Worm (Caenorhabditis elegans) whole organism, young adult: Measurements from ENCODE around the gene Y17G7B.3.

Source experiments
- B0019.2 ChIP-seq: fragments of 200-800 bp; sonication (Bioruptor generic); conservative IDR thresholded peaks from 2 replicates; pipeline ENCODE4 v1.3.6; 2022; ENCODE audit warnings: missing genetic modification reagents, missing genetic modification characterization, missing compliant biosample characterization
- D2030.7 ChIP-seq: fragments of 200-800 bp; sonication (Bioruptor generic); IDR thresholded peaks from 2 replicates; pipeline ENCODE4 v1.3.6; 2022; ENCODE audit warnings: missing genetic modification reagents, missing genetic modification characterization, missing compliant biosample characterization
- F10E7.11 ChIP-seq: sonication (generic microtip); optimal IDR thresholded peaks from 2 replicates; lab custom pipeline; 2017; ENCODE audit warnings: mild to moderate bottlenecking, missing genetic modification characterization, moderate library complexity, missing compliant biosample characterization
- F23B12.7 ChIP-seq: sonication (generic microtip); optimal IDR thresholded peaks from 2 replicates; lab custom pipeline; 2017; ENCODE audit warnings: missing genetic modification characterization, mild to moderate bottlenecking, missing compliant biosample characterization, antibody characterized with exemption, moderate library complexity; ENCODE audit not compliant: insufficient read depth
- F33H1.4 ChIP-seq: fragments of 200-800 bp; sonication (Bioruptor generic); IDR thresholded peaks from 2 replicates; pipeline ENCODE4 v1.3.6; 2022; ENCODE audit warnings: missing genetic modification reagents, missing genetic modification characterization, missing compliant biosample characterization
- F39B2.1 ChIP-seq: fragments of 200-800 bp; sonication (Bioruptor generic); IDR thresholded peaks from 2 replicates; pipeline ENCODE4 v1.3.6; 2022; ENCODE audit warnings: missing genetic modification reagents, missing genetic modification characterization, missing compliant biosample characterization
- F52B5.7 ChIP-seq: sonication (generic microtip); optimal IDR thresholded peaks from 2 replicates; lab custom pipeline; 2016; ENCODE audit warnings: mild to moderate bottlenecking, missing genetic modification characterization, missing compliant biosample characterization
- F57A8.1 ChIP-seq: fragments of 200-800 bp; sonication (Bioruptor generic); optimal IDR thresholded peaks from 2 replicates; lab custom pipeline; 2018; ENCODE audit warnings: mild to moderate bottlenecking, missing genetic modification characterization, moderate library complexity, missing compliant biosample characterization
- K12H6.12 ChIP-seq: fragments of 200-800 bp; sonication (Bioruptor generic); optimal IDR thresholded peaks from 2 replicates; lab custom pipeline; 2018; ENCODE audit warnings: mild to moderate bottlenecking, missing genetic modification characterization, missing compliant biosample characterization
- Y53G8AR.9 ChIP-seq: fragments of 200-800 bp; sonication (Bioruptor generic); conservative IDR thresholded peaks from 2 replicates; pipeline ENCODE4 v1.3.6; 2022; ENCODE audit warnings: missing genetic modification reagents, missing genetic modification characterization, missing compliant biosample characterization
- Y56A3A.18 ChIP-seq: fragments of 200-800 bp; sonication (Bioruptor generic); IDR thresholded peaks from 2 replicates; pipeline ENCODE4 v1.3.6; 2022; ENCODE audit warnings: missing genetic modification reagents, missing genetic modification characterization, missing compliant biosample characterization
- Y67H2A.10 ChIP-seq: fragments of 200-800 bp; sonication (Bioruptor generic); conservative IDR thresholded peaks from 2 replicates; pipeline ENCODE4 v1.3.6; 2022; ENCODE audit warnings: missing genetic modification reagents, missing genetic modification characterization, missing compliant biosample characterization
- Y79H2A.3 ChIP-seq: fragments of 200-800 bp; sonication (Bioruptor generic); conservative IDR thresholded peaks from 2 replicates; pipeline ENCODE4 v1.3.6; 2022; ENCODE audit warnings: missing genetic modification reagents, missing genetic modification characterization, missing compliant biosample characterization
- ZK185.1 ChIP-seq: sonication (generic microtip); optimal IDR thresholded peaks from 2 replicates; lab custom pipeline; 2016; ENCODE audit warnings: mild to moderate bottlenecking, missing genetic modification characterization, missing compliant biosample characterization; ENCODE audit not compliant: poor library complexity, severe bottlenecking
- aptf-3 ChIP-seq: fragments of 200-800 bp; sonication (Bioruptor generic); IDR thresholded peaks from 2 replicates; pipeline ENCODE4 v1.3.6; 2022; ENCODE audit warnings: missing genetic modification characterization, missing compliant biosample characterization
- ccch-3 ChIP-seq: fragments of 200-800 bp; sonication (Bioruptor generic); optimal IDR thresholded peaks from 2 replicates; lab custom pipeline; 2018; ENCODE audit warnings: mild to moderate bottlenecking, missing genetic modification characterization, missing compliant biosample characterization
- cebp-1 ChIP-seq, 2 experiments: fragments of 200-800 bp in 1 of 2; sonication (Bioruptor generic) in 1 of 2; sonication (generic microtip) in 1 of 2; IDR thresholded peaks in 1 of 2; optimal IDR thresholded peaks in 1 of 2; 2 replicates each; pipeline versions ENCODE4 v1.3.6 to Lab custom; 2017 to 2022; ENCODE audit warnings: missing compliant biosample characterization in 2 of 2, missing genetic modification characterization in 2 of 2, mild to moderate bottlenecking in 1 of 2, missing genetic modification reagents in 1 of 2, moderate library complexity in 1 of 2
- ceh-79 ChIP-seq: sonication (generic microtip); optimal IDR thresholded peaks from 2 replicates; lab custom pipeline; 2017; ENCODE audit warnings: mild to moderate bottlenecking, missing genetic modification characterization, missing compliant biosample characterization
- dpl-1 ChIP-seq: fragments of 150-350 bp; optimal IDR thresholded peaks from 2 replicates; lab custom pipeline; 2014; ENCODE audit warnings: missing biosample characterization, missing genetic modification reagents, missing genetic modification characterization
- egrh-3 ChIP-seq: fragments of 200-800 bp; sonication (Bioruptor generic); IDR thresholded peaks from 2 replicates; pipeline ENCODE4 v1.3.6; 2022; ENCODE audit warnings: missing genetic modification reagents, missing genetic modification characterization, missing compliant biosample characterization
- ets-4 ChIP-seq: fragments of 200-800 bp; sonication (Bioruptor generic); optimal IDR thresholded peaks from 2 replicates; lab custom pipeline; 2018; ENCODE audit warnings: mild to moderate bottlenecking, missing genetic modification characterization, missing compliant biosample characterization
- gei-17 ChIP-seq: fragments of 200-800 bp; sonication (Bioruptor generic); optimal IDR thresholded peaks from 2 replicates; lab custom pipeline; 2018; ENCODE audit warnings: mild to moderate bottlenecking, missing genetic modification characterization, missing compliant biosample characterization
- hsf-1 ChIP-seq: fragments of 200-800 bp; sonication (Bioruptor generic); IDR thresholded peaks from 2 replicates; pipeline ENCODE4 v1.3.6; 2022; ENCODE audit warnings: missing genetic modification reagents, missing genetic modification characterization, missing compliant biosample characterization
- lin-26 ChIP-seq: fragments of 200-800 bp; sonication (Bioruptor generic); IDR thresholded peaks from 2 replicates; pipeline ENCODE4 v1.3.6; 2022; ENCODE audit warnings: missing genetic modification reagents, missing genetic modification characterization, missing compliant biosample characterization
- lin-35 ChIP-seq, 3 experiments: fragments of 150-350 bp in 2 of 3; sonication (generic microtip) in 1 of 3; optimal IDR thresholded peaks; 2 replicates each; lab custom pipeline; 2014 to 2018; ENCODE audit warnings: missing biosample characterization in 3 of 3, missing genetic modification characterization in 3 of 3, missing genetic modification reagents in 3 of 3
- lin-54 ChIP-seq: fragments of 200-800 bp; sonication (Bioruptor generic); optimal IDR thresholded peaks from 2 replicates; lab custom pipeline; 2018; ENCODE audit warnings: mild to moderate bottlenecking, missing genetic modification characterization, missing compliant biosample characterization
- lir-1 ChIP-seq: fragments of 200-800 bp; sonication (Bioruptor generic); conservative IDR thresholded peaks from 2 replicates; pipeline ENCODE4 v1.3.6; 2022; ENCODE audit warnings: missing genetic modification reagents, missing genetic modification characterization, missing compliant biosample characterization
- lsl-1 ChIP-seq: fragments of 200-800 bp; sonication (Bioruptor generic); optimal IDR thresholded peaks from 2 replicates; lab custom pipeline; 2018; ENCODE audit warnings: mild to moderate bottlenecking, missing genetic modification characterization, moderate library complexity, missing compliant biosample characterization
- madf-10 ChIP-seq: sonication (generic microtip); optimal IDR thresholded peaks from 2 replicates; lab custom pipeline; 2016; ENCODE audit warnings: mild to moderate bottlenecking, missing genetic modification characterization, missing compliant biosample characterization
- madf-8 ChIP-seq: fragments of 200-800 bp; sonication (Bioruptor generic); conservative IDR thresholded peaks from 2 replicates; pipeline ENCODE4 v1.3.6; 2022; ENCODE audit warnings: missing genetic modification reagents, missing genetic modification characterization, missing compliant biosample characterization
- mel-28 ChIP-seq: sonication (generic microtip); optimal IDR thresholded peaks from 2 replicates; lab custom pipeline; 2016; ENCODE audit warnings: borderline replicate concordance, mild to moderate bottlenecking, missing genetic modification characterization, missing compliant biosample characterization
- mxl-1 ChIP-seq: sonication (generic microtip); optimal IDR thresholded peaks from 2 replicates; lab custom pipeline; 2016; ENCODE audit warnings: missing genetic modification characterization, missing compliant biosample characterization
- nfya-2 ChIP-seq: fragments of 200-800 bp; sonication (Bioruptor generic); IDR thresholded peaks from 2 replicates; pipeline ENCODE4 v1.3.6; 2022; ENCODE audit warnings: missing genetic modification reagents, missing genetic modification characterization, missing compliant biosample characterization
- nhr-120 ChIP-seq: fragments of 200-800 bp; sonication (Bioruptor generic); IDR thresholded peaks from 2 replicates; pipeline ENCODE4 v1.3.6; 2022; ENCODE audit warnings: missing genetic modification characterization, missing compliant biosample characterization
- nhr-179 ChIP-seq: sonication (generic microtip); optimal IDR thresholded peaks from 2 replicates; lab custom pipeline; 2016; ENCODE audit warnings: mild to moderate bottlenecking, missing genetic modification characterization, missing compliant biosample characterization
- pbrm-1 ChIP-seq: fragments of 200-800 bp; sonication (Bioruptor generic); IDR thresholded peaks from 2 replicates; pipeline ENCODE4 v1.3.6; 2022; ENCODE audit warnings: missing genetic modification reagents, missing genetic modification characterization, missing compliant biosample characterization
- pha-4 ChIP-seq: fragments of 150-350 bp; sonication (generic microtip); optimal IDR thresholded peaks from 2 replicates; lab custom pipeline; 2014; ENCODE audit warnings: missing biosample characterization, missing genetic modification reagents, missing genetic modification characterization
- repo-1 ChIP-seq: sonication (generic microtip); optimal IDR thresholded peaks from 2 replicates; lab custom pipeline; 2017; ENCODE audit warnings: mild to moderate bottlenecking, missing genetic modification characterization, missing compliant biosample characterization
- sea-2 ChIP-seq: fragments of 200-800 bp; sonication (Bioruptor generic); IDR thresholded peaks from 2 replicates; pipeline ENCODE4 v1.3.6; 2022; ENCODE audit warnings: missing genetic modification characterization, missing compliant biosample characterization
- snpc-1.1 ChIP-seq: sonication (generic microtip); optimal IDR thresholded peaks from 2 replicates; lab custom pipeline; 2017; ENCODE audit warnings: missing genetic modification characterization, mild to moderate bottlenecking, missing compliant biosample characterization, antibody characterized with exemption, moderate library complexity, missing genotype, missing genetic modification reagents; ENCODE audit not compliant: insufficient read depth
- snpc-4 ChIP-seq, 5 experiments: fragments of 150-350 bp in 1 of 5; sonication (generic microtip) in 4 of 5; optimal IDR thresholded peaks; 2 replicates each; lab custom pipeline; 2014 to 2018; ENCODE audit warnings: missing genetic modification characterization in 5 of 5, missing biosample characterization in 3 of 5, antibody characterized with exemption in 2 of 5, mild to moderate bottlenecking in 2 of 5, missing compliant biosample characterization in 2 of 5, missing genotype in 2 of 5, moderate library complexity in 2 of 5, missing genetic modification reagents in 1 of 5
- sptf-2 ChIP-seq: fragments of 200-800 bp; sonication (Bioruptor generic); optimal IDR thresholded peaks from 2 replicates; lab custom pipeline; 2018; ENCODE audit warnings: mild to moderate bottlenecking, missing genetic modification characterization, missing compliant biosample characterization
- tbp1 ChIP-seq: fragments of 200-800 bp; sonication (Bioruptor generic); optimal IDR thresholded peaks from 2 replicates; lab custom pipeline; 2018; ENCODE audit warnings: mild to moderate bottlenecking, missing genetic modification characterization, missing compliant biosample characterization
- tbx-9 ChIP-seq: sonication (generic microtip); optimal IDR thresholded peaks from 2 replicates; lab custom pipeline; 2016; ENCODE audit warnings: borderline replicate concordance, missing genetic modification characterization, inconsistent platforms, missing compliant biosample characterization
- tlf-1 ChIP-seq: fragments of 200-800 bp; sonication (Bioruptor generic); optimal IDR thresholded peaks from 2 replicates; lab custom pipeline; 2018; ENCODE audit warnings: mild to moderate bottlenecking, missing genetic modification characterization, missing compliant biosample characterization
- ztf-22 ChIP-seq: fragments of 200-800 bp; sonication (Bioruptor generic); optimal IDR thresholded peaks from 2 replicates; lab custom pipeline; 2018; ENCODE audit warnings: mild to moderate bottlenecking, missing genetic modification characterization, moderate library complexity, missing compliant biosample characterization
- ztf-26 ChIP-seq: sonication (generic microtip); optimal IDR thresholded peaks from 2 replicates; lab custom pipeline; 2017; ENCODE audit warnings: missing genetic modification characterization, missing compliant biosample characterization

The Y17G7B.3 gene

ce11 chrII:11966602-11967001, 22.2 kb upstream of the Y17G7B.3 start, which contains the start of gene rab-7:
Gene rab-7, minus strand, starts transcription at chrII:11966931.
- TF ChIP-seq hsf-1: no peak; the same call in 1 of the 2 replicates
- no peak for TF ChIP-seq lsl-1 (GFP tag; lab: Kevin White, UChicago)
- TF ChIP-seq B0019.2 (GFP tag; lab: Robert Waterston, UW): no peak
- TF ChIP-seq F39B2.1 (GFP tag; lab: Robert Waterston, UW): 0 out of 2 replicates have a peak, but pooled peaks have one; percentile 19
- TF ChIP-seq pbrm-1 (GFP tag; lab: Robert Waterston, UW): 0 out of 2 replicates have a peak, but pooled peaks have one; percentile 32
- TF ChIP-seq F57A8.1 (GFP tag; lab: Kevin White, UChicago): no peak
- peak; percentile 42; the same call in 1 of the 2 replicates for TF ChIP-seq Y53G8AR.9
- TF ChIP-seq snpc-1.1 (tag; lab: Kevin White, UChicago): no peak
- 0 out of 2 replicates have a peak, but pooled peaks have one; percentile 15 for TF ChIP-seq F33H1.4 (GFP tag; lab: Robert Waterston, UW)
- no peak for TF ChIP-seq nfya-2 (GFP tag; lab: Robert Waterston, UW)
- TF ChIP-seq ztf-26: no peak
- TF ChIP-seq dpl-1 (GFP tag; lab: Kevin White, UChicago): no peak
- no peak for TF ChIP-seq mxl-1 (tag; lab: Kevin White, UChicago)
- peak; percentile 19 for TF ChIP-seq lin-54 (GFP tag; lab: Kevin White, UChicago)
- TF ChIP-seq ZK185.1: no peak
- TF ChIP-seq F52B5.7 (tag; lab: Kevin White, UChicago): no peak
- TF ChIP-seq tbx-9 (tag; lab: Kevin White, UChicago): no peak
- TF ChIP-seq egrh-3 (GFP tag; lab: Robert Waterston, UW): no peak
- TF ChIP-seq ztf-22 (GFP tag; lab: Kevin White, UChicago): peak; percentile 39
- no peak for TF ChIP-seq ccch-3
- TF ChIP-seq tlf-1 (GFP tag; lab: Kevin White, UChicago): peak; percentile 44
- peak; percentile 51 for TF ChIP-seq repo-1 (tag; lab: Kevin White, UChicago)
- TF ChIP-seq Y67H2A.10 (GFP tag; lab: Robert Waterston, UW): no peak
- TF ChIP-seq lin-26 (GFP tag; lab: Robert Waterston, UW): no peak
- TF ChIP-seq madf-10 (tag; lab: Kevin White, UChicago): peak; percentile 22
- TF ChIP-seq mel-28 (tag; lab: Kevin White, UChicago): no peak
- TF ChIP-seq Y79H2A.3 (GFP tag; lab: Robert Waterston, UW): no peak
- no peak for TF ChIP-seq tbp1 (GFP tag; lab: Kevin White, UChicago)
- TF ChIP-seq ets-4 (GFP tag; lab: Kevin White, UChicago): no peak
- no peak for TF ChIP-seq sptf-2 (GFP tag; lab: Kevin White, UChicago)
- no peak for TF ChIP-seq gei-17 (GFP tag; lab: Kevin White, UChicago)
- TF ChIP-seq F23B12.7: peak; percentile 51
- no peak for TF ChIP-seq K12H6.12
- TF ChIP-seq cebp-1 (GFP tag; IDR thresholded peaks at IDR 0.05; lab: Robert Waterston, UW): no peak
- TF ChIP-seq cebp-1 (tag; optimal IDR thresholded peaks at IDR 0.05; lab: Kevin White, UChicago): peak; percentile 15
- TF ChIP-seq pha-4: no peak
- no peak for TF ChIP-seq aptf-3 (GFP tag; lab: Robert Waterston, UW)
- no peak for TF ChIP-seq lin-35 (GFP tag; optimal IDR thresholded peaks at IDR 0.05; lab: Kevin White, UChicago)
- no peak for TF ChIP-seq sea-2 (GFP tag; lab: Robert Waterston, UW)
- no peak for TF ChIP-seq Y56A3A.18 (GFP tag; lab: Robert Waterston, UW)
- no peak for TF ChIP-seq madf-8
- TF ChIP-seq snpc-4 (GFP tag; optimal IDR thresholded peaks at IDR 0.05; lab: Kevin White, UChicago): no peak
- no peak for TF ChIP-seq snpc-4 (tag; optimal IDR thresholded peaks at IDR 0.05; lab: Kevin White, UChicago)
- no peak for TF ChIP-seq ceh-79 (tag; lab: Kevin White, UChicago)
- 0 out of 2 replicates have a peak, but pooled peaks have one; percentile 36 for TF ChIP-seq D2030.7
- no peak for TF ChIP-seq nhr-120 (GFP tag; lab: Robert Waterston, UW)
- peak; percentile 24 for TF ChIP-seq F10E7.11
- no peak for TF ChIP-seq lir-1 (GFP tag; lab: Robert Waterston, UW)
- TF ChIP-seq nhr-179 (tag; lab: Kevin White, UChicago): no peak
